Fruit fly (Drosophila melanogaster) whole organism, embryonic: ENCODE results near the gene shi.

ENCODE experiments used
- Abd-B ChIP-seq: fragments of 200-800 bp; sonication (Bioruptor generic); optimal IDR thresholded peaks from 2 replicates; lab custom pipeline; 2018; ENCODE audit warnings: missing biosample characterization, mild to moderate bottlenecking, missing genetic modification characterization, moderate library complexity
- Aef1 ChIP-seq: fragments of 200-800 bp; sonication (Bioruptor generic); IDR thresholded peaks from 3 replicates; pipeline ENCODE4 v1.3.6; 2022; ENCODE audit warnings: missing biosample characterization, missing genetic modification characterization
- Atf3 ChIP-seq: fragments of 200-800 bp; sonication (Bioruptor generic); optimal IDR thresholded peaks from 3 replicates; lab custom pipeline; 2016; ENCODE audit warnings: missing biosample characterization, missing genetic modification characterization
- Awh ChIP-seq: fragments of 200-800 bp; sonication (Bioruptor generic); IDR thresholded peaks from 2 replicates; pipeline ENCODE4, ENCODE4 v1.3.6; 2022; ENCODE audit warnings: missing biosample characterization, missing genetic modification characterization
- Bgb ChIP-seq: fragments of 200-800 bp; sonication (Bioruptor generic); IDR thresholded peaks from 2 replicates; pipeline ENCODE4 v1.3.6; 2022; ENCODE audit warnings: missing biosample characterization, missing genetic modification characterization; ENCODE audit not compliant: partially characterized antibody
- BtbVII ChIP-seq: fragments of 200-800 bp; sonication (Bioruptor generic); optimal IDR thresholded peaks from 3 replicates; lab custom pipeline; 2017; ENCODE audit warnings: missing biosample characterization, mild to moderate bottlenecking, missing genetic modification characterization
- CG10543 ChIP-seq: fragments of 200-800 bp; sonication (Bioruptor generic); optimal IDR thresholded peaks from 3 replicates; lab custom pipeline; 2017; ENCODE audit warnings: missing biosample characterization, mild to moderate bottlenecking, missing genetic modification characterization, moderate library complexity
- CG11723 ChIP-seq: fragments of 200-800 bp; sonication (Bioruptor generic); optimal IDR thresholded peaks from 2 replicates; lab custom pipeline; 2017; ENCODE audit warnings: missing biosample characterization, mild to moderate bottlenecking, missing genetic modification characterization
- CG12236 ChIP-seq: fragments of 200-800 bp; sonication (Bioruptor generic); optimal IDR thresholded peaks from 2 replicates; lab custom pipeline; 2016; ENCODE audit warnings: missing biosample characterization, missing genetic modification characterization
- CG12299 ChIP-seq: fragments of 200-800 bp; sonication (Bioruptor generic); optimal IDR thresholded peaks from 2 replicates; lab custom pipeline; 2018; ENCODE audit warnings: missing biosample characterization, mild to moderate bottlenecking, missing genetic modification characterization
- CG13287 ChIP-seq: fragments of 200-800 bp; sonication (Bioruptor generic); IDR thresholded peaks from 2 replicates; pipeline ENCODE4 v1.3.6; 2022; ENCODE audit warnings: missing biosample characterization, missing genetic modification characterization; ENCODE audit not compliant: partially characterized antibody
- CG15269 ChIP-seq: fragments of 200-800 bp; sonication (Bioruptor generic); optimal IDR thresholded peaks from 2 replicates; lab custom pipeline; 2018; ENCODE audit warnings: missing biosample characterization, mild to moderate bottlenecking, missing genetic modification characterization, moderate library complexity
- CG1529 ChIP-seq: fragments of 200-800 bp; sonication (Bioruptor generic); optimal IDR thresholded peaks from 3 replicates; lab custom pipeline; 2018; ENCODE audit warnings: missing biosample characterization, missing genetic modification characterization
- CG15514 ChIP-seq: fragments of 200-800 bp; sonication (Bioruptor generic); optimal IDR thresholded peaks from 3 replicates; lab custom pipeline; 2017; ENCODE audit warnings: missing biosample characterization, missing genetic modification characterization, mild to moderate bottlenecking, moderate library complexity, missing genetic modification reagents
- CG18262 ChIP-seq: fragments of 200-800 bp; optimal IDR thresholded peaks from 3 replicates; lab custom pipeline; 2019; ENCODE audit warnings: missing biosample characterization, mild to moderate bottlenecking, missing genetic modification characterization, moderate library complexity
- CG1832 ChIP-seq: fragments of 200-800 bp; sonication (Bioruptor generic); optimal IDR thresholded peaks from 2 replicates; lab custom pipeline; 2017; ENCODE audit warnings: missing biosample characterization, mild to moderate bottlenecking, missing genetic modification characterization, inconsistent platforms
- CG18476 ChIP-seq: fragments of 200-800 bp; sonication (Bioruptor generic); optimal IDR thresholded peaks from 2 replicates; lab custom pipeline; 2016; ENCODE audit warnings: missing biosample characterization, mild to moderate bottlenecking, missing genetic modification characterization
- CG32532 ChIP-seq: fragments of 200-800 bp; sonication (Bioruptor generic); IDR thresholded peaks from 2 replicates; pipeline ENCODE4 v1.3.6; 2022; ENCODE audit warnings: missing biosample characterization, missing genetic modification characterization
- CG32767 ChIP-seq: fragments of 200-800 bp; sonication (Bioruptor generic); IDR thresholded peaks from 2 replicates; pipeline ENCODE4 v1.3.6; 2022; ENCODE audit warnings: missing biosample characterization, missing genetic modification characterization
- CG34224 ChIP-seq: fragments of 200-800 bp; sonication (Bioruptor generic); IDR thresholded peaks from 3 replicates; pipeline ENCODE4 v1.3.6; 2022; ENCODE audit warnings: missing biosample characterization, missing genetic modification characterization; ENCODE audit not compliant: partially characterized antibody
- CG4328 ChIP-seq: fragments of 200-800 bp; sonication (Bioruptor generic); optimal IDR thresholded peaks from 3 replicates; lab custom pipeline; 2017; ENCODE audit warnings: missing biosample characterization, missing genetic modification reagents, missing genetic modification characterization
- CG7372 ChIP-seq: fragments of 200-800 bp; sonication (Bioruptor generic); IDR thresholded peaks from 2 replicates; pipeline ENCODE4 v1.3.6; 2022; ENCODE audit warnings: missing biosample characterization, missing genetic modification characterization
- CG7786 ChIP-seq: fragments of 200-800 bp; sonication (Bioruptor generic); optimal IDR thresholded peaks from 2 replicates; lab custom pipeline; 2016; ENCODE audit warnings: missing biosample characterization, missing genetic modification characterization
- CG7928 ChIP-seq: fragments of 200-800 bp; sonication (Bioruptor generic); optimal IDR thresholded peaks from 2 replicates; lab custom pipeline; 2017; ENCODE audit warnings: missing biosample characterization, mild to moderate bottlenecking, missing genetic modification characterization
- Dbx ChIP-seq: fragments of 200-800 bp; sonication (Bioruptor generic); IDR thresholded peaks from 3 replicates; pipeline ENCODE4 v1.3.6; 2022; ENCODE audit warnings: missing biosample characterization, missing genetic modification characterization
- Dek ChIP-seq: fragments of 200-800 bp; sonication (Bioruptor generic); optimal IDR thresholded peaks from 3 replicates; lab custom pipeline; 2019; ENCODE audit warnings: missing biosample characterization, mild to moderate bottlenecking, missing genetic modification characterization, moderate library complexity
- Gug ChIP-seq: fragments of 200-800 bp; sonication (Bioruptor generic); IDR thresholded peaks from 4 replicates; pipeline ENCODE4 v1.3.6; 2022; ENCODE audit warnings: missing biosample characterization, missing genetic modification characterization
- MESR4 ChIP-seq: fragments of 200-800 bp; sonication (Bioruptor generic); optimal IDR thresholded peaks from 2 replicates; lab custom pipeline; 2018; ENCODE audit warnings: missing biosample characterization, mild to moderate bottlenecking, missing genetic modification characterization, moderate library complexity
- MTF-1 ChIP-seq: fragments of 200-800 bp; sonication (Bioruptor generic); optimal IDR thresholded peaks from 2 replicates; lab custom pipeline; 2018; ENCODE audit warnings: missing biosample characterization, mild to moderate bottlenecking, missing genetic modification characterization, borderline replicate concordance
- NFAT ChIP-seq: fragments of 200-800 bp; sonication (Bioruptor generic); IDR thresholded peaks from 2 replicates; pipeline ENCODE4 v1.3.6; 2022; ENCODE audit warnings: missing biosample characterization, missing genetic modification characterization
- Ravus ChIP-seq: fragments of 200-800 bp; sonication (Bioruptor generic); IDR thresholded peaks from 2 replicates; pipeline ENCODE4 v1.3.6; 2022; ENCODE audit warnings: missing biosample characterization, missing genetic modification characterization
- Sry-β ChIP-seq: fragments of 200-800 bp; sonication (Bioruptor generic); optimal IDR thresholded peaks from 2 replicates; lab custom pipeline; 2018; ENCODE audit warnings: missing biosample characterization, mild to moderate bottlenecking, missing genetic modification characterization, moderate library complexity
- br ChIP-seq: fragments of >200 bp; optimal IDR thresholded peaks from 2 replicates; lab custom pipeline; 2017
- eyg ChIP-seq: fragments of 200-800 bp; sonication (Bioruptor generic); optimal IDR thresholded peaks from 3 replicates; lab custom pipeline; 2016; ENCODE audit warnings: missing biosample characterization, missing genetic modification characterization
- grau ChIP-seq: fragments of 200-800 bp; optimal IDR thresholded peaks from 3 replicates; lab custom pipeline; 2019; ENCODE audit warnings: missing biosample characterization, mild to moderate bottlenecking, missing genetic modification characterization, moderate library complexity
- hbn ChIP-seq: fragments of 200-800 bp; sonication (Bioruptor generic); IDR thresholded peaks from 2 replicates; pipeline ENCODE4 v1.3.6; 2022; ENCODE audit warnings: missing biosample characterization, missing genetic modification characterization; ENCODE audit not compliant: partially characterized antibody
- knrl ChIP-seq: fragments of 200-800 bp; sonication (Bioruptor generic); IDR thresholded peaks from 3 replicates; pipeline ENCODE4 v1.3.6; 2022; ENCODE audit warnings: missing biosample characterization, missing genetic modification characterization; ENCODE audit not compliant: partially characterized antibody
- lilli ChIP-seq: fragments of 200-800 bp; sonication (Bioruptor generic); optimal IDR thresholded peaks from 3 replicates; lab custom pipeline; 2016; ENCODE audit warnings: missing biosample characterization, missing genetic modification characterization
- mam ChIP-seq: fragments of 200-800 bp; sonication (Bioruptor generic); optimal IDR thresholded peaks from 3 replicates; lab custom pipeline; 2016; ENCODE audit warnings: missing biosample characterization, missing genetic modification characterization
- pfk ChIP-seq: fragments of 200-800 bp; sonication (Bioruptor generic); optimal IDR thresholded peaks from 2 replicates; lab custom pipeline; 2018; ENCODE audit warnings: missing biosample characterization, mild to moderate bottlenecking, missing genetic modification characterization, moderate library complexity
- pnt ChIP-seq: fragments of 200-800 bp; sonication (Bioruptor generic); optimal IDR thresholded peaks from 3 replicates; lab custom pipeline; 2016; ENCODE audit warnings: missing biosample characterization, missing genetic modification characterization
- pros ChIP-seq: fragments of 200-800 bp; sonication (Bioruptor generic); optimal IDR thresholded peaks from 3 replicates; lab custom pipeline; 2019; ENCODE audit warnings: missing biosample characterization, mild to moderate bottlenecking, missing genetic modification characterization, moderate library complexity
- rib ChIP-seq: fragments of 200-800 bp; sonication (Bioruptor generic); IDR thresholded peaks from 2 replicates; pipeline ENCODE4 v1.3.6; 2022; ENCODE audit warnings: missing biosample characterization, missing genetic modification characterization
- row ChIP-seq: fragments of 200-800 bp; sonication (Bioruptor generic); IDR thresholded peaks from 3 replicates; pipeline ENCODE4 v1.3.6; 2022; ENCODE audit warnings: missing biosample characterization, missing genetic modification characterization
- sd ChIP-seq: fragments of 200-800 bp; sonication (Bioruptor generic); optimal IDR thresholded peaks from 3 replicates; lab custom pipeline; 2018; ENCODE audit warnings: missing biosample characterization, mild to moderate bottlenecking, missing genetic modification characterization, moderate library complexity
- sr ChIP-seq: fragments of 200-800 bp; sonication (Bioruptor generic); IDR thresholded peaks from 3 replicates; pipeline ENCODE4 v1.3.6; 2022; ENCODE audit warnings: missing biosample characterization, missing genetic modification characterization
- tna ChIP-seq: fragments of 200-800 bp; sonication (Bioruptor generic); IDR thresholded peaks from 2 replicates; pipeline ENCODE4 v1.3.6; 2022; ENCODE audit warnings: missing biosample characterization, missing genetic modification characterization; ENCODE audit not compliant: partially characterized antibody
- ttk ChIP-seq: fragments of 200-800 bp; sonication (Bioruptor generic); IDR thresholded peaks from 2 replicates; pipeline ENCODE4 v2.1.2; 2022; ENCODE audit warnings: missing biosample characterization, missing genetic modification characterization
- tup ChIP-seq: fragments of 200-800 bp; sonication (Bioruptor generic); optimal IDR thresholded peaks from 2 replicates; lab custom pipeline; 2016; ENCODE audit warnings: missing biosample characterization, mild to moderate bottlenecking, missing genetic modification characterization, moderate library complexity
- vvl ChIP-seq: fragments of 200-800 bp; sonication (Bioruptor generic); IDR thresholded peaks from 2 replicates; pipeline ENCODE4 v1.3.6; 2022; ENCODE audit warnings: missing biosample characterization, missing genetic modification characterization

The shi gene

DNA sequence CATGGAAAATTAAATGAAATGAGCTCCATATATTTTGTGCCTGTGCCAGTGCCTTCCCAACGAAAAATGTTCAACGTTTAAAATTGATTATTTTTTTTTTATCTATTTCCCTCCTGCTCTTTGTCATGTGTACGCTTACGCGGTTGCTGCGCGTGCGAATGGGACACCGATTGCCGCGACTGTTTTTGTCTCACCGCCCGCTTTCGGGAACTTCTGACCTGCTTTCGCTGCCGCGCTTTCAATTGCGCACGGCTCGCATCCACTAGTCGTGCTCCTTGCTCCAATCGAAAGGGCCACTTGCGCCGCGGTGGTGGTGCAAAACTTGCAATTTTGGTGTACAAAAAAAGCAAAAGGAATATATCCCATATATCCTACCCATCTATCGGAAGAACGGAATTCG lies 31.4 kb upstream of the shi start (continued):
- TF ChIP-seq knrl: peak; percentile 19; the same call in 1 of the 3 replicates
- no peak for TF ChIP-seq Awh (GFP tag; lab: Robert Waterston, UW)
- no peak for TF ChIP-seq tup
- TF ChIP-seq pfk (GFP tag; lab: Kevin White, UChicago): no peak
- TF ChIP-seq CG34224 (GFP tag; lab: Robert Waterston, UW): peak; percentile 6; the same call in 1 of the 3 replicates
- TF ChIP-seq hbn (GFP tag; lab: Robert Waterston, UW): 0 out of 2 replicates have a peak, but pooled peaks have one; percentile 21
- TF ChIP-seq MTF-1: peak; percentile 81
- peak; percentile 5 for TF ChIP-seq Abd-B (GFP tag; lab: Kevin White, UChicago)
- TF ChIP-seq ttk (GFP tag; lab: Robert Waterston, UW): no peak
- TF ChIP-seq CG18476 (GFP tag; lab: Kevin White, UChicago): no peak
- TF ChIP-seq Sry-β (GFP tag; lab: Kevin White, UChicago): no peak
- no peak for TF ChIP-seq pros
- TF ChIP-seq CG32532: peak; percentile 44
- TF ChIP-seq CG13287 (GFP tag; lab: Robert Waterston, UW): peak; percentile 25
- TF ChIP-seq CG10543: peak; percentile 57
- no peak for TF ChIP-seq CG12236
- no peak for TF ChIP-seq pnt (GFP tag; lab: Kevin White, UChicago)
- TF ChIP-seq br: no peak
- no peak for TF ChIP-seq Gug (GFP tag; lab: Robert Waterston, UW)
- TF ChIP-seq CG1832 (GFP tag; lab: Kevin White, UChicago): peak; percentile 99
- TF ChIP-seq sr (GFP tag; lab: Robert Waterston, UW): no peak
- TF ChIP-seq CG7928 (GFP tag; lab: Kevin White, UChicago): no peak
- TF ChIP-seq CG32767 (GFP tag; lab: Robert Waterston, UW): peak; percentile 85
- 0 out of 3 replicates have a peak, but pooled peaks have one; percentile 22 for TF ChIP-seq Dbx (GFP tag; lab: Robert Waterston, UW)
- no peak for TF ChIP-seq Ravus (GFP tag; lab: Robert Waterston, UW)
- peak; percentile 50 for TF ChIP-seq CG4328 (GFP tag; lab: Kevin White, UChicago)
- TF ChIP-seq lilli (GFP tag; lab: Kevin White, UChicago): peak; percentile 19
- TF ChIP-seq grau (tag; lab: Kevin White, UChicago): peak; percentile 3
- TF ChIP-seq CG1529 (GFP tag; lab: Kevin White, UChicago): peak; percentile 1
- peak; percentile 30 for TF ChIP-seq BtbVII (GFP tag; lab: Kevin White, UChicago)
- peak; percentile 49 for TF ChIP-seq vvl (GFP tag; lab: Robert Waterston, UW)
- peak; percentile 24 for TF ChIP-seq CG15514
- TF ChIP-seq eyg (GFP tag; lab: Kevin White, UChicago): no peak
- peak; percentile 53; the same call in 1 of the 2 replicates for TF ChIP-seq rib
- TF ChIP-seq CG12299: no peak
- no peak for TF ChIP-seq Aef1 (GFP tag; lab: Robert Waterston, UW)
- TF ChIP-seq CG18262 (tag; lab: Kevin White, UChicago): peak; percentile 8
- peak; percentile 56; the same call in 1 of the 2 replicates for TF ChIP-seq Bgb (GFP tag; lab: Robert Waterston, UW)
- no peak for TF ChIP-seq MESR4 (GFP tag; lab: Kevin White, UChicago)
- TF ChIP-seq Dek (tag; lab: Kevin White, UChicago): no peak
- no peak for TF ChIP-seq Atf3
- no peak for TF ChIP-seq NFAT (GFP tag; lab: Robert Waterston, UW)
- TF ChIP-seq CG7786: no peak
- no peak for TF ChIP-seq CG11723 (GFP tag; lab: Kevin White, UChicago)
- peak; percentile 45 for TF ChIP-seq sd (tag; lab: Kevin White, UChicago)
- TF ChIP-seq CG15269: no peak
- no peak for TF ChIP-seq mam (GFP tag; lab: Kevin White, UChicago)
- 0 out of 2 replicates have a peak, but pooled peaks have one; percentile 23 for TF ChIP-seq tna
- no peak for TF ChIP-seq CG7372 (GFP tag; lab: Robert Waterston, UW)
- peak; percentile 43; the same call in 2 of the 3 replicates for TF ChIP-seq row (GFP tag; lab: Robert Waterston, UW)
